Worm (Caenorhabditis elegans) whole organism, mixed stage, embryonic: ENCODE measurements around the gene str-48.

Experiments
- bed-3 ChIP-seq: fragments of 200-800 bp; sonication (Bioruptor generic); optimal IDR thresholded peaks from 3 replicates; lab custom pipeline; 2018; ENCODE audit warnings: mild to moderate bottlenecking, missing genetic modification characterization, moderate library complexity, missing compliant biosample characterization
- blmp-1 ChIP-seq: fragments of 150-350 bp; optimal IDR thresholded peaks from 2 replicates; lab custom pipeline; 2014; ENCODE audit warnings: missing biosample characterization, missing genetic modification characterization
- ceh-39 ChIP-seq: fragments of 150-350 bp; optimal IDR thresholded peaks from 2 replicates; lab custom pipeline; 2014; ENCODE audit warnings: missing biosample characterization, missing genetic modification characterization
- ceh-43 ChIP-seq: fragments of 200-800 bp; sonication (Bioruptor generic); optimal IDR thresholded peaks from 2 replicates; lab custom pipeline; 2018; ENCODE audit warnings: mild to moderate bottlenecking, missing genetic modification characterization, moderate library complexity, missing compliant biosample characterization
- cnd-1 ChIP-seq: fragments of 200-800 bp; sonication (Bioruptor generic); optimal IDR thresholded peaks from 2 replicates; lab custom pipeline; 2018; ENCODE audit warnings: mild to moderate bottlenecking, missing genetic modification characterization, missing compliant biosample characterization
- elt-1 ChIP-seq: sonication (generic microtip); optimal IDR thresholded peaks from 2 replicates; lab custom pipeline; 2017; ENCODE audit warnings: missing genetic modification characterization, mild to moderate bottlenecking, missing compliant biosample characterization, antibody characterized with exemption, moderate library complexity, borderline replicate concordance; ENCODE audit not compliant: insufficient read depth
- lin-32 ChIP-seq: fragments of 200-800 bp; sonication (Bioruptor generic); optimal IDR thresholded peaks from 2 replicates; lab custom pipeline; 2018; ENCODE audit warnings: mild to moderate bottlenecking, missing genetic modification characterization, missing compliant biosample characterization
- mep-1 ChIP-seq: fragments of 150-350 bp; optimal IDR thresholded peaks from 2 replicates; lab custom pipeline; 2017; ENCODE audit warnings: missing biosample characterization, missing genetic modification reagents, missing genetic modification characterization, inconsistent platforms
- nhr-12 ChIP-seq: fragments of 150-350 bp; optimal IDR thresholded peaks from 2 replicates; lab custom pipeline; 2014; ENCODE audit warnings: missing biosample characterization, missing genetic modification characterization
- nhr-237 ChIP-seq: fragments of 150-350 bp; optimal IDR thresholded peaks from 2 replicates; lab custom pipeline; 2014; ENCODE audit warnings: missing biosample characterization, missing genetic modification characterization
- nhr-76 ChIP-seq: sonication (generic microtip); optimal IDR thresholded peaks from 2 replicates; lab custom pipeline; 2017; ENCODE audit warnings: missing biosample characterization, missing genetic modification characterization
- pha-4 ChIP-seq: fragments of 150-350 bp; optimal IDR thresholded peaks from 2 replicates; lab custom pipeline; 2018; ENCODE audit warnings: missing biosample characterization, missing genetic modification reagents, missing genetic modification characterization
- snpc-4 ChIP-seq: fragments of 150-350 bp; optimal IDR thresholded peaks from 2 replicates; lab custom pipeline; 2014; ENCODE audit warnings: missing biosample characterization, missing genetic modification characterization
- unc-62 ChIP-seq: fragments of 150-350 bp; optimal IDR thresholded peaks from 2 replicates; lab custom pipeline; 2014; ENCODE audit warnings: missing biosample characterization, missing genetic modification reagents, missing genetic modification characterization

DNA sequence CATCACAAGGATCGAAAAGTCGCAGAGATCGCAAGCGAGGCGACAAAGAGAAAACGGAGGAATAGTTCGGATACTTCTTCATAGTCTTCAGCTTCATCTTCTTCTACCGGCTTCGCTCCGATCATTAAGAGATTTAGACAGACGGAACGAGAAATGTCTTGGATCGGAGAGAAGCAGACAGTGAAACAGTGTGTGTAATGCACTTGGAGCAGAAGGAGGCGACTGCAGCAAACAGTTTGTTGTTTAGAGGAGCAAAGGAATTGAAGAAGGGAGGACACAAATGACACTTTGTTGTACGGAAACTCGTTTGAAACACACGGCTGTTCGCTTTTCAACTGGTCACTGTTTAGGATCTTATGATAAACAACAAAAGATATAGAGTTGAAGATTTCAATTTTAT, 22.4 kb upstream of the str-48 start:
- TF ChIP-seq mep-1 (tag; lab: Kevin White, UChicago) (peak; percentile 15), snpc-4 (no peak), lin-32 (GFP tag; lab: Kevin White, UChicago) (no peak), bed-3 (GFP tag; lab: Kevin White, UChicago) (no peak), nhr-76 (tag; lab: Kevin White, UChicago) (no peak), unc-62 (GFP tag; lab: Kevin White, UChicago) (peak; percentile 37), blmp-1 (tag; lab: Kevin White, UChicago) (no peak), nhr-12 (tag; lab: Kevin White, UChicago) (no peak), pha-4 (tag; lab: Kevin White, UChicago) (peak; percentile 65), ceh-43 (GFP tag; lab: Kevin White, UChicago) (no peak), ceh-39 (no peak), elt-1 (tag; lab: Kevin White, UChicago) (no peak), cnd-1 (no peak), nhr-237 (tag; lab: Kevin White, UChicago) (no peak)
